Worm (Caenorhabditis elegans): ENCODE results near the gene lact-7.

DNA sequence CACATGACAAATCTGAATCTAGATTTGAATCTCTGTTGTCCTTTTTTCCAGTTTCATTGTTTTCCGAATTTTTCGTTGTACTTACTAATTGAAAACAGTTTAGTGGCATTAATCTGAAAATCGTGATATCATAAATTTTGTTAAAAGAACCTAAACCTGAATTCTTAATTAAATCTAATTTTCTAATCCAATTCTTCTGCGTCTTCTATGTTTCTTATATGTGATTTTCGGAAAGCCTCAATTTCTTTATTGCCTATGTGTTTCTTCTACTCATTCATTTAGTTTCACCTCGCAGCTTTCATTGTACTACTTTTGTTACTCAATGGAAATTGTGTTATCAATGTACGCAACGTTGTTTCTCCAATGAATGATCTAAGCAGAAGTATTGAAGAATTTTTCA, 15.2 kb upstream of the lact-7 start:
- TF ChIP-seq ama-1 (optimal IDR thresholded peaks at IDR 0.05) (no peak), fkh-10 (GFP tag; optimal IDR thresholded peaks at IDR 0.05) (no peak), tbx-2 (tag; optimal IDR thresholded peaks at IDR 0.05) (no peak), nhr-11 (tag; optimal IDR thresholded peaks at IDR 0.05) (no peak), dmd-4 (tag; optimal IDR thresholded peaks at IDR 0.05; ENCODE audit: borderline replicate concordance) (no peak), eyg-1 (tag; optimal IDR thresholded peaks at IDR 0.05) (no peak)
